Worm (Caenorhabditis elegans) whole organism, L1 larva: Measurements from ENCODE around the gene R10E4.11.

Experiments
- C04F5.9 ChIP-seq: sonication (generic microtip); optimal IDR thresholded peaks from 2 replicates; lab custom pipeline; 2016; ENCODE audit warnings: missing genetic modification characterization, missing compliant biosample characterization
- C16A3.4 ChIP-seq: fragments of 150-350 bp; optimal IDR thresholded peaks from 2 replicates; lab custom pipeline; 2014; ENCODE audit warnings: missing biosample characterization, missing genetic modification characterization
- aly-2 ChIP-seq: fragments of 150-350 bp; optimal IDR thresholded peaks from 2 replicates; lab custom pipeline; 2014; ENCODE audit warnings: missing biosample characterization, missing genetic modification characterization
- ama-1 ChIP-seq: fragments of 150-350 bp; optimal IDR thresholded peaks from 2 replicates; lab custom pipeline; 2014
- blmp-1 ChIP-seq: fragments of 150-350 bp; optimal IDR thresholded peaks from 2 replicates; lab custom pipeline; 2014; ENCODE audit warnings: missing biosample characterization, missing genetic modification characterization
- ceh-63 ChIP-seq: fragments of 200-800 bp; sonication (Bioruptor generic); optimal IDR thresholded peaks from 2 replicates; lab custom pipeline; 2018; ENCODE audit warnings: mild to moderate bottlenecking, missing genetic modification characterization, missing compliant biosample characterization
- ceh-8 ChIP-seq: fragments of 200-800 bp; sonication (Bioruptor generic); optimal IDR thresholded peaks from 2 replicates; lab custom pipeline; 2018; ENCODE audit warnings: mild to moderate bottlenecking, missing genetic modification characterization, moderate library complexity, missing compliant biosample characterization
- ceh-88 ChIP-seq: fragments of 200-800 bp; sonication (Bioruptor generic); IDR thresholded peaks from 2 replicates; pipeline ENCODE4 v1.3.6; 2022; ENCODE audit warnings: missing genetic modification characterization, missing compliant biosample characterization
- ces-1 ChIP-seq: fragments of 150-350 bp; optimal IDR thresholded peaks from 2 replicates; lab custom pipeline; 2014; ENCODE audit warnings: missing biosample characterization, missing genetic modification reagents, missing genetic modification characterization
- efl-1 ChIP-seq, 4 experiments: fragments of 150-350 bp; optimal IDR thresholded peaks in 3 of 4; peaks in 1 of 4; 1 replicate in 1 of 4; 2 replicates in 3 of 4; lab custom pipeline; 2014; ENCODE audit warnings: missing biosample characterization in 2 of 4, missing genetic modification characterization in 2 of 4, missing genetic modification reagents in 2 of 4
- elt-2 ChIP-seq: sonication (generic microtip); optimal IDR thresholded peaks from 2 replicates; lab custom pipeline; 2016; ENCODE audit warnings: missing genetic modification characterization, mild to moderate bottlenecking, inconsistent platforms, missing compliant biosample characterization, missing genetic modification reagents
- elt-3 ChIP-seq, 6 experiments: fragments of 150-350 bp in 1 of 6; sonication (generic microtip); optimal IDR thresholded peaks; 2 replicates each; lab custom pipeline; 2017 to 2018; ENCODE audit warnings: missing biosample characterization in 6 of 6, missing genetic modification characterization in 6 of 6, inconsistent platforms in 1 of 6
- ets-5 ChIP-seq: fragments of 200-800 bp; sonication (Bioruptor generic); IDR thresholded peaks from 2 replicates; pipeline ENCODE4 v1.3.6; 2022; ENCODE audit warnings: missing genetic modification characterization, missing compliant biosample characterization
- fkh-10 ChIP-seq: sonication (generic microtip); optimal IDR thresholded peaks from 2 replicates; lab custom pipeline; 2017; ENCODE audit warnings: missing biosample characterization, missing genetic modification reagents, missing genetic modification characterization
- fos-1 ChIP-seq: fragments of 150-350 bp; optimal IDR thresholded peaks from 2 replicates; lab custom pipeline; 2014; ENCODE audit warnings: missing biosample characterization, missing genetic modification characterization
- grh-1 ChIP-seq: fragments of 200-800 bp; sonication (Bioruptor generic); IDR thresholded peaks from 2 replicates; pipeline ENCODE4 v1.3.6; 2022; ENCODE audit warnings: missing genetic modification reagents, missing genetic modification characterization, missing compliant biosample characterization
- isw-1 ChIP-seq: fragments of 200-800 bp; sonication (Bioruptor generic); IDR thresholded peaks from 2 replicates; pipeline ENCODE4 v1.3.6; 2022; ENCODE audit warnings: missing genetic modification characterization, missing compliant biosample characterization
- lin-13 ChIP-seq: fragments of 150-350 bp; optimal IDR thresholded peaks from 2 replicates; lab custom pipeline; 2014; ENCODE audit warnings: missing biosample characterization, missing genetic modification reagents, missing genetic modification characterization
- lin-14 ChIP-seq: fragments of 200-800 bp; sonication (Bioruptor generic); optimal IDR thresholded peaks from 2 replicates; lab custom pipeline; 2018; ENCODE audit warnings: mild to moderate bottlenecking, missing genetic modification characterization, moderate library complexity, missing compliant biosample characterization
- lin-15B ChIP-seq: fragments of 150-350 bp; sonication (generic microtip); optimal IDR thresholded peaks from 3 replicates; lab custom pipeline; 2014; ENCODE audit warnings: missing biosample characterization, missing genetic modification characterization
- lin-35 ChIP-seq, 2 experiments: fragments of 150-350 bp; optimal IDR thresholded peaks; 2 replicates each; lab custom pipeline; 2014; ENCODE audit warnings: missing biosample characterization in 2 of 2, missing genetic modification characterization in 2 of 2, missing genetic modification reagents in 2 of 2
- lin-39 ChIP-seq: fragments of 150-350 bp; optimal IDR thresholded peaks from 2 replicates; lab custom pipeline; 2014; ENCODE audit warnings: missing biosample characterization, missing genetic modification reagents, missing genetic modification characterization
- lsy-2 ChIP-seq, 2 experiments: fragments of 150-350 bp; optimal IDR thresholded peaks; 2 replicates each; lab custom pipeline; 2014; ENCODE audit warnings: missing biosample characterization in 2 of 2, missing genetic modification characterization in 2 of 2
- mdl-1 ChIP-seq, 2 experiments: fragments of 150-350 bp; optimal IDR thresholded peaks; 2 replicates each; lab custom pipeline; 2014 to 2017; ENCODE audit warnings: missing biosample characterization in 2 of 2, missing genetic modification characterization in 2 of 2, inconsistent platforms in 1 of 2
- mef-2 ChIP-seq: fragments of 150-350 bp; optimal IDR thresholded peaks from 2 replicates; lab custom pipeline; 2014; ENCODE audit warnings: missing biosample characterization, missing genetic modification characterization
- nhr-12 ChIP-seq: sonication (generic microtip); optimal IDR thresholded peaks from 2 replicates; lab custom pipeline; 2017; ENCODE audit warnings: missing biosample characterization, missing genetic modification characterization
- nhr-19 ChIP-seq: fragments of 200-800 bp; sonication (Bioruptor generic); conservative IDR thresholded peaks from 2 replicates; pipeline ENCODE4 v1.3.6; 2022; ENCODE audit warnings: missing genetic modification characterization, missing compliant biosample characterization
- nhr-237 ChIP-seq: fragments of 150-350 bp; optimal IDR thresholded peaks from 2 replicates; lab custom pipeline; 2014; ENCODE audit warnings: missing biosample characterization, missing genetic modification characterization
- nhr-77 ChIP-seq: fragments of 150-350 bp; optimal IDR thresholded peaks from 2 replicates; lab custom pipeline; 2014; ENCODE audit warnings: missing biosample characterization, missing genetic modification characterization
- nhr-85 ChIP-seq: sonication (generic microtip); peaks from one replicate; lab custom pipeline; 2016; ENCODE audit warnings: missing genetic modification characterization, inconsistent platforms, missing compliant biosample characterization
- nhr-90 ChIP-seq: sonication (generic microtip); optimal IDR thresholded peaks from 2 replicates; lab custom pipeline; 2016; ENCODE audit warnings: mild to moderate bottlenecking, missing genetic modification characterization, missing compliant biosample characterization; ENCODE audit not compliant: poor library complexity
- pqm-1 ChIP-seq: sonication (generic microtip); optimal IDR thresholded peaks from 3 replicates; lab custom pipeline; 2017; ENCODE audit warnings: missing biosample characterization, missing genetic modification characterization
- rnt-1 ChIP-seq: sonication (generic microtip); optimal IDR thresholded peaks from 2 replicates; lab custom pipeline; 2016; ENCODE audit warnings: mild to moderate bottlenecking, missing genetic modification characterization, moderate library complexity, missing compliant biosample characterization
- skn-1 ChIP-seq: fragments of 150-350 bp; optimal IDR thresholded peaks from 2 replicates; lab custom pipeline; 2014; ENCODE audit warnings: missing biosample characterization, missing genetic modification characterization
- sptf-1 ChIP-seq: fragments of 150-350 bp; optimal IDR thresholded peaks from 2 replicates; lab custom pipeline; 2014; ENCODE audit warnings: missing biosample characterization, missing genetic modification characterization
- sup-37 ChIP-seq: fragments of 200-800 bp; sonication (Bioruptor generic); optimal IDR thresholded peaks from 2 replicates; lab custom pipeline; 2018; ENCODE audit warnings: mild to moderate bottlenecking, missing genetic modification characterization, missing compliant biosample characterization
- swsn-7 ChIP-seq: sonication (generic microtip); optimal IDR thresholded peaks from 2 replicates; lab custom pipeline; 2016; ENCODE audit warnings: missing genetic modification characterization, missing compliant biosample characterization
- tbx-2 ChIP-seq: sonication (generic microtip); optimal IDR thresholded peaks from 2 replicates; lab custom pipeline; 2016; ENCODE audit warnings: missing genetic modification characterization, missing compliant biosample characterization
- tlp-1 ChIP-seq: fragments of 150-350 bp; optimal IDR thresholded peaks from 2 replicates; lab custom pipeline; 2014; ENCODE audit warnings: missing biosample characterization, missing genetic modification characterization
- unc-130 ChIP-seq: fragments of 150-350 bp; optimal IDR thresholded peaks from 2 replicates; lab custom pipeline; 2017; ENCODE audit warnings: missing biosample characterization, missing genetic modification characterization, inconsistent platforms
- unc-86 ChIP-seq: sonication (generic microtip); optimal IDR thresholded peaks from 2 replicates; lab custom pipeline; 2016; ENCODE audit warnings: missing genetic modification characterization, missing compliant biosample characterization
- unc-98 ChIP-seq: fragments of 200-800 bp; sonication (Bioruptor generic); IDR thresholded peaks from 2 replicates; pipeline ENCODE4 v1.3.6; 2022; ENCODE audit warnings: missing genetic modification characterization, missing compliant biosample characterization
- vab-15 ChIP-seq: sonication (generic microtip); optimal IDR thresholded peaks from 2 replicates; lab custom pipeline; 2017; ENCODE audit warnings: missing genotype, mild to moderate bottlenecking, missing genetic modification characterization, missing compliant biosample characterization
- xbp-1 ChIP-seq: sonication (generic microtip); optimal IDR thresholded peaks from 2 replicates; lab custom pipeline; 2016; ENCODE audit warnings: missing genetic modification characterization, missing compliant biosample characterization
- ztf-11 ChIP-seq, 2 experiments: sonication (generic microtip); optimal IDR thresholded peaks; 2 replicates each; lab custom pipeline; 2016 to 2017; ENCODE audit warnings: missing genetic modification characterization in 2 of 2, missing biosample characterization in 1 of 2, missing compliant biosample characterization in 1 of 2
- ztf-4 ChIP-seq: fragments of 150-350 bp; optimal IDR thresholded peaks from 2 replicates; lab custom pipeline; 2014; ENCODE audit warnings: missing biosample characterization, missing genetic modification characterization

Gene R10E4.11

DNA sequence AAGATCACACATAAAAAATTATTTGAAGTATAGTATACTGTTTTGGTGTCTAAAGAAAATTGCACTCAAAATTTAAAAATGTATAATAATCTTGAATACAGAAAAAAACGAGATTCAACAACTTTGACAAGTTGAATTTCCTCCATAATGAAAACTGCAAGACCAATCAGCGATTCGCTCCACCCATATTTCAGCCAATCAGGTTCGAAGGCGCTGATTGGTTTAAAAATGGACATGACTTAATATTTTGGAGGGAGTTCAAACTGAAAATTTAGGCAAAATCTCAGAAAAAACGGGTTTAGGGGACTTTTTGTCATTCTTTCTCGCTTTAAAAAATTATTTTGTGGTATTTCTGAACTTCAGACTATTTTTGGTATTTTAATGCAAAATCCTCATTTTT lies 25.1 kb downstream of the R10E4.11 start (continued):
- TF ChIP-seq nhr-19 (GFP tag; lab: Robert Waterston, UW) (no peak), mef-2 (tag; lab: Kevin White, UChicago) (no peak), nhr-77 (no peak), fos-1 (tag; lab: Kevin White, UChicago) (no peak), skn-1 (tag; lab: Kevin White, UChicago) (no peak), xbp-1 (peak; percentile 47), fkh-10 (GFP tag; lab: Kevin White, UChicago) (no peak)

DNA sequence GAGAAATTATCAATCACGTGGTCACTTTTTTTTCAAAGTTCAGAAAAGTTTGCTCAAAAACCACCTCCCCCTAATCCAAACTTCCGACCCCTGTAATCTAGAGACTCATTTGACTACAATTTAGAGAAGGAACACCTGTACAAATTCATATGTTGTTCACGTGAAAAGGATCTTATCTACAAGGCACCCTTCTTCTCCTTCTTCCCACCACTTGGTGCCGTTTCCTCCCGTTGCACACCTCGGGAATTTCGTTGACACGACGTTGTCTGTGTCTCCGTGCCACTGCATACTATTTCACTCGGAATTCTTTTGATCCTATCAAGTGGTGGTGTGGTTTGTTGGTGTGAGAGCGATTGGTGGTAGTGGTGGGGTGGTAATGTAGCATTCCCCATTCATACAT lies 26.3 kb downstream of the R10E4.11 start:
- no peak for TF ChIP-seq nhr-90
- no peak for TF ChIP-seq grh-1 (GFP tag; lab: Robert Waterston, UW)
- TF ChIP-seq tlp-1 (tag; lab: Kevin White, UChicago) = no peak
- no peak for TF ChIP-seq ceh-63
- TF ChIP-seq blmp-1 = no peak
- TF ChIP-seq vab-15 (tag; lab: Kevin White, UChicago) = no peak
- peak; percentile 12 for TF ChIP-seq lin-14 (GFP tag; lab: Kevin White, UChicago)
- TF ChIP-seq efl-1 (optimal IDR thresholded peaks at IDR 0.05; lab: Kevin White, UChicago) = no peak
- peak in 1 of 2 experiments; percentile 49 for TF ChIP-seq efl-1 (GFP tag; optimal IDR thresholded peaks at IDR 0.05 in 1 of 2; lab: Kevin White, UChicago)
- TF ChIP-seq, all 84 proteins: peak for 2

DNA sequence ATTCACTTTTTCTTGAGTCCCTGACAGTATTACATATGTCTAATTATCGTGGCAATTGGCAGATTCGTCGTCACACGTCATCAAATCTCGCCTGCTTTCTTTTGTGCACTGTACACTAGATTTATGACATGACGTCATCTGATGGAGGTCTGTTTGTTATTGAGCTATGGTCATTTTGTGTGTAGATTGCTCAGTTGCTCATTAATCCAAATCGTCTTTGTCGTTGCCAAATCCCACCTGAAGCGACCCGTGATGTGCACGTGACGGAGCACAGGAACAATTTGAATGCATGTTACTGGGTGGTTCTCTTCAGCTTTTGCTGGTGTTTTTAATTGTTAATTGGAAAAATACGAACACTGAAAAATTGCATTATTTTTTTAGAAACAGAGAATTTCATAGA lies 28.0 kb downstream of the R10E4.11 start:
- TF ChIP-seq sptf-1 (tag; lab: Kevin White, UChicago) (no peak), nhr-237 (tag; lab: Kevin White, UChicago) (no peak), nhr-85 (tag; lab: Kevin White, UChicago) (no peak), swsn-7 (no peak), nhr-12 (tag; lab: Kevin White, UChicago) (no peak), elt-3 (tag; optimal IDR thresholded peaks at IDR 0.05; lab: Kevin White, UChicago) (no peak), ets-5 (GFP tag; lab: Robert Waterston, UW) (no peak), sup-37 (no peak)
- TF ChIP-seq, all 84 proteins: peak for 0

DNA sequence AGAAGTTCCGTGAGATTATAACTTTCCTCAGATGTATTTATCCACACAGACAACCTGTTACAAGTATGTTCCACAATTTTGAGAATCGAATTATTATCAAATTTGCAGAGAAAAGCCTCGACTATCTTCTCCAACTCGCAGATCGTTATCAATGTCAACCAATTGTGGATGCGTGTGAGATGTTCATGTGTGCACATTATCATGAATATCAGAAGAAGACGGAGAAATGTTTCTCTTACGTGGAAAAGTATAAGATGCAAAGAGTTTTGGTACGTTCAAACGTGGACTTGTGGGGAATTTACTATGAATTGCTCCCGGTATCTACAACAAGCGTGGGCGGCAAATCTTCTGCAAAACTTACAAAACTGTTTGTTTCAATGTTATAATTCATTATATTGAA lies 29.8 kb downstream of the R10E4.11 start:
- TF ChIP-seq fos-1 (tag; lab: Kevin White, UChicago) (no peak), aly-2 (tag; lab: Kevin White, UChicago) (no peak), ces-1 (GFP tag; lab: Kevin White, UChicago) (no peak), pqm-1 (tag; lab: Kevin White, UChicago) (no peak), nhr-85 (tag; lab: Kevin White, UChicago) (no peak), tlp-1 (tag; lab: Kevin White, UChicago) (no peak), lin-13 (GFP tag; lab: Kevin White, UChicago) (no peak), unc-98 (no peak), rnt-1 (no peak), ama-1 (lab: Kevin White, UChicago) (no peak), unc-130 (tag; lab: Kevin White, UChicago) (no peak), lin-39 (tag; lab: Kevin White, UChicago) (no peak)

DNA sequence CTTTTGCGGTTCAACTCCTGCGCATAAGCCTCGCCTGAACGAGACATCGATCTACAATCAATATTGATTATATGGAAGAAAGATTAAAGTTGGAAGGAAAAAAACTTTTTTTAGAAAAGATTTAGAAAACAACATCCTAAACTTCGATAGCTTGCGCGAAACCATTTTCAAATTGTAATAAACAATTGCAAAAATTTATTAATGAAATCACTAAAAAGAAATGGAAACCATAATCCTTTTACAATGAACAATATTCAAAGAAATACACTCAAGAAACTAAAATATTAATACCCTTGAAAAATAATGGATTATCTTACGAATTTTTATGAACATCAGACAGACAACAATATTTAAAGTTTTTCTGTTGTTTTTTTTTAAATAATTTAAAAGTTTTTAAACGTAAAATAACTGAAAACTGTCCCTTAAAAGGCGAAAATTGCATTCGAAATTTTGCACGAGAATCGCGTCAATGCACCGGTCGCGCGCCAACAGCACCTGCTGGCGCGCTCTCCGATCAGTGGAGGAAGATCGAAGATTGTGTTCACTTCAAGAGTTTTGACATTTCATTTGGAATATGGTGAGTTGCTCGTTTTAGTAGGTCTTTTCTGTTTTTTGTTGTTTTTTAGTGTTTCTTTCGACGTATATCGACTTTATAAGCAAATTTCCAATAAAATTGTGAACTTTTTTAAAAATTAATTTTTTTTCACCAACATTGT lies 31.5 kb downstream of the R10E4.11 start, which contains the start of the genes sftb-1 and R10E4.1:
sftb-1 (minus strand) TSS at position 51 of the 716 bp plus-strand sequence.
R10E4.1 (plus strand) TSS at position 524 of the 716 bp plus-strand sequence.
- TF ChIP-seq isw-1 = peak; percentile 55
- TF ChIP-seq C16A3.4 = peak; percentile 75
- no peak for TF ChIP-seq sup-37
- peak; percentile 84 to 85 for TF ChIP-seq lsy-2 (tag; optimal IDR thresholded peaks at IDR 0.05; lab: Kevin White, UChicago)
- TF ChIP-seq unc-86 = peak; percentile 66
- TF ChIP-seq C04F5.9 (tag; lab: Kevin White, UChicago) = peak; percentile 55
- TF ChIP-seq lin-15B = peak; percentile 30
- TF ChIP-seq sptf-1 (tag; lab: Kevin White, UChicago) = no peak
- peak; percentile 78 for TF ChIP-seq lin-14 (GFP tag; lab: Kevin White, UChicago)
- TF ChIP-seq ceh-8 (GFP tag; lab: Kevin White, UChicago) = peak; percentile 6
- TF ChIP-seq mdl-1 (tag; optimal IDR thresholded peaks at IDR 0.05; lab: Kevin White, UChicago) = peak in 1 of 2 experiments; percentile 64
- no peak for TF ChIP-seq ama-1 (lab: Kevin White, UChicago)
- TF ChIP-seq ceh-88 (GFP tag; lab: Robert Waterston, UW) = 0 out of 2 replicates have a peak, but pooled peaks have one; percentile 15
- peak in 2 of 6 experiments; percentile 29 to 49 for TF ChIP-seq elt-3 (tag; optimal IDR thresholded peaks at IDR 0.05; lab: Kevin White, UChicago)
- peak; percentile 81 for TF ChIP-seq tbx-2
- TF ChIP-seq ztf-4 (tag; lab: Kevin White, UChicago) = no peak
- peak in 1 of 2 experiments; percentile 62 for TF ChIP-seq ztf-11 (tag; optimal IDR thresholded peaks at IDR 0.05; lab: Kevin White, UChicago)
- peak; percentile 13 for TF ChIP-seq elt-2 (tag; lab: Kevin White, UChicago)
- peak; percentile 78 to 87 for TF ChIP-seq lin-35 (GFP tag; optimal IDR thresholded peaks at IDR 0.05; lab: Kevin White, UChicago)
